Worm (Caenorhabditis elegans): ENCODE data around the gene K02C4.3.

DNA sequence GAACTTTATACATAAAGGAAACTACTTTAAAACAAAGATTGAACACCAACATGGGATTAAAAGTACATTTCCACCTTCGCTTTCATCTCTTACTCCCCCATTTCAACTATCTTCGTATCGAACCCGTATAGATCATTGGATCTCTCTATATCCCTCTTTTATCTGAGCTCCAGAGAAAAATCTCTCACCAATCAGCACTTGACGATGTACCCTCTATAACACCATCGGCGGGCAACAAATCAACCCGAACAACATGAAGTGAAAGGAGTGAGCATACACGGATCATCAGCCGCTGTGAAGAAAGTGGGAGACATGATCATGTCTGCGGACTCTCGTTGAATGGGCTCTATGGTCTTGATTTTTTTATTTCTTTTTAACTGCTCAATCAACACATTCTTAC lies 30.8 kb upstream of the K02C4.3 start:
- TF ChIP-seq pha-4 (tag; optimal IDR thresholded peaks at IDR 0.05) (no peak), elt-1 (tag; optimal IDR thresholded peaks at IDR 0.05; ENCODE audit: borderline replicate concordance, insufficient read depth) (no peak), nhr-12 (tag; optimal IDR thresholded peaks at IDR 0.05) (no peak)

Data from whole organism, mixed stage, embryonic.